Fruit fly (Drosophila melanogaster) whole organism, wandering third instar larva: Measurements from ENCODE around the gene ush.

Experiments
- Myc ChIP-seq: fragments of >200 bp; optimal IDR thresholded peaks from 2 replicates; lab custom pipeline; 2017
- OdsH ChIP-seq: fragments of 200-800 bp; sonication (Bioruptor generic); optimal IDR thresholded peaks from 2 replicates; lab custom pipeline; 2016; ENCODE audit warnings: missing biosample characterization, mild to moderate bottlenecking, missing genetic modification characterization
- Vsx2 ChIP-seq: fragments of 200-300, 225-300 bp; sonication (Bioruptor generic); optimal IDR thresholded peaks from 2 replicates; lab custom pipeline; 2018; ENCODE audit warnings: missing biosample characterization, missing genetic modification characterization; ENCODE audit not compliant: partially characterized antibody
- dmrt93B ChIP-seq: fragments of 200-800 bp; sonication (Bioruptor generic); optimal IDR thresholded peaks from 2 replicates; lab custom pipeline; 2018; ENCODE audit warnings: missing biosample characterization, mild to moderate bottlenecking, missing genetic modification characterization
- psq ChIP-seq: fragments of 200-800 bp; sonication (Bioruptor generic); optimal IDR thresholded peaks from 3 replicates; lab custom pipeline; 2017; ENCODE audit warnings: missing biosample characterization, mild to moderate bottlenecking, missing genetic modification characterization, moderate library complexity
- usp ChIP-seq: fragments of >200 bp; optimal IDR thresholded peaks from 2 replicates; lab custom pipeline; 2017; ENCODE audit warnings: missing biosample characterization, missing genetic modification characterization

DNA sequence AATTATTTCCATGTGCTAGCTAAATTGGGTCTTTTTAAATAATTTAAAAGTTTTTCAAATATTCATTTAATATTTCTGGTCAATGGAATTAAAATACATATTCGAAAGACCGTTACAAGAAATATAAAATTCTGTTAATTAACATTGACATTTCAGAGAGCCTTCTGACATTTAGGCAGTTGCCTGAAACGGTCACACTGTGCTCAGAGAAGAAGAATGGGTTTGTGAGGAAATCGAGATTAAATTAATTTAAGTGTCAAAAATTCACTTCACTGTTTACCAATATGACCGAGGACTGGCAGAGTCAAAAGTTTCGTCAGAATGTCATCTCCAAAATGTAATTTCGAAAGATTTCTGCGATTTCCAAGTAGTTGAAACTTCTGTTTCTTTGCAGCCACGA lies 3.2 kb upstream of the ush start, which contains the start of gene MED15:
- no peak for TF ChIP-seq Vsx2
- no peak for TF ChIP-seq psq (GFP tag; lab: Kevin White, UChicago)
- no peak for TF ChIP-seq Myc (lab: Kevin White, UChicago)
- no peak for TF ChIP-seq dmrt93B (GFP tag; lab: Kevin White, UChicago)
- no peak for TF ChIP-seq OdsH (GFP tag; lab: Kevin White, UChicago)
- TF ChIP-seq usp (GFP tag; lab: Kevin White, UChicago) = no peak
